Worm (Caenorhabditis elegans) whole organism, L4/young adult: ENCODE measurements around the gene nstp-8.

ENCODE experiments used
- dao-5 ChIP-seq: sonication (generic microtip); optimal IDR thresholded peaks from 2 replicates; lab custom pipeline; 2016; ENCODE audit warnings: missing genotype, missing genetic modification characterization, moderate library complexity, missing compliant biosample characterization
- him-1 ChIP-seq: sonication (generic microtip); optimal IDR thresholded peaks from 2 replicates; lab custom pipeline; 2016; ENCODE audit warnings: missing genotype, missing genetic modification reagents, missing genetic modification characterization, missing compliant biosample characterization

- TF ChIP-seq him-1 (tag; lab: Kevin White, UChicago) (no peak), dao-5 (tag; lab: Kevin White, UChicago) (no peak)
Measured at ce11 chrV:2266958-2267357, 51.5 kb downstream of the nstp-8 start, which contains the start of gene nhr-275.
